Fruit fly (Drosophila melanogaster) whole organism, embryonic: ENCODE results near the gene CG5376.
A peak's percentile ranks its signal among the peaks of the same experiment; 100 is the strongest.

ENCODE experiments used
- Adf1 ChIP-seq: fragments of 200-800 bp; sonication (Bioruptor generic); IDR thresholded peaks from 2 replicates; pipeline ENCODE4 v1.3.6; 2022; ENCODE audit warnings: missing biosample characterization, missing genetic modification characterization
- Atf6 ChIP-seq: fragments of 200-800 bp; sonication (Bioruptor generic); IDR thresholded peaks from 2 replicates; pipeline ENCODE4 v1.3.6; 2022; ENCODE audit warnings: missing biosample characterization, missing genetic modification characterization
- CG1024 ChIP-seq: fragments of 200-800 bp; sonication (Bioruptor generic); IDR thresholded peaks from 2 replicates; pipeline ENCODE4 v1.3.6; 2022; ENCODE audit warnings: missing biosample characterization, missing genetic modification characterization
- CG11504 ChIP-seq: fragments of 200-800 bp; sonication (Bioruptor generic); optimal IDR thresholded peaks from 3 replicates; lab custom pipeline; 2019; ENCODE audit warnings: missing biosample characterization, mild to moderate bottlenecking, missing genetic modification characterization, moderate library complexity
- CG12744 ChIP-seq: fragments of 200-800 bp; sonication (Bioruptor generic); optimal IDR thresholded peaks from 2 replicates; lab custom pipeline; 2016; ENCODE audit warnings: missing biosample characterization, missing genetic modification characterization
- CG14014 ChIP-seq: fragments of 200-800 bp; sonication (Bioruptor generic); IDR thresholded peaks from 2 replicates; pipeline ENCODE4 v1.3.6; 2022; ENCODE audit warnings: missing biosample characterization, missing genetic modification characterization
- CG14667 ChIP-seq: fragments of 200-800 bp; sonication (Bioruptor generic); IDR thresholded peaks from 2 replicates; pipeline ENCODE4 v1.3.6; 2022; ENCODE audit warnings: missing biosample characterization, missing genetic modification characterization
- CG15269 ChIP-seq: fragments of 200-800 bp; sonication (Bioruptor generic); optimal IDR thresholded peaks from 2 replicates; lab custom pipeline; 2018; ENCODE audit warnings: missing biosample characterization, mild to moderate bottlenecking, missing genetic modification characterization, moderate library complexity
- CG15514 ChIP-seq: fragments of 200-800 bp; sonication (Bioruptor generic); optimal IDR thresholded peaks from 3 replicates; lab custom pipeline; 2017; ENCODE audit warnings: missing biosample characterization, missing genetic modification characterization, mild to moderate bottlenecking, moderate library complexity, missing genetic modification reagents
- CG17361 ChIP-seq: fragments of 200-800 bp; sonication (Bioruptor generic); IDR thresholded peaks from 3 replicates; pipeline ENCODE4 v1.3.6; 2022; ENCODE audit warnings: missing biosample characterization, missing genetic modification characterization
- CG17612 ChIP-seq: fragments of 200-800 bp; sonication (Bioruptor generic); IDR thresholded peaks from 2 replicates; pipeline ENCODE4 v1.3.6; 2022; ENCODE audit warnings: missing biosample characterization, missing genetic modification characterization
- CG2678 ChIP-seq: fragments of 200-800 bp; sonication (Bioruptor generic); optimal IDR thresholded peaks from 3 replicates; lab custom pipeline; 2019; ENCODE audit warnings: missing biosample characterization, mild to moderate bottlenecking, missing genetic modification characterization, moderate library complexity
- CG32767 ChIP-seq: fragments of 200-800 bp; sonication (Bioruptor generic); IDR thresholded peaks from 2 replicates; pipeline ENCODE4 v1.3.6; 2022; ENCODE audit warnings: missing biosample characterization, missing genetic modification characterization
- CG3847 ChIP-seq: fragments of 200-800 bp; sonication (Bioruptor generic); IDR thresholded peaks from 2 replicates; pipeline ENCODE4 v1.3.6; 2022; ENCODE audit warnings: missing biosample characterization, missing genetic modification characterization
- CG4820 ChIP-seq: fragments of 200-800 bp; sonication (Bioruptor generic); optimal IDR thresholded peaks from 3 replicates; lab custom pipeline; 2016; ENCODE audit warnings: missing biosample characterization, missing genetic modification characterization
- CG7556 ChIP-seq: fragments of 200-800 bp; sonication (Bioruptor generic); optimal IDR thresholded peaks from 2 replicates; lab custom pipeline; 2017; ENCODE audit warnings: missing biosample characterization, mild to moderate bottlenecking, missing genetic modification characterization
- CG8089 ChIP-seq: fragments of 200-800 bp; sonication (Bioruptor generic); optimal IDR thresholded peaks from 3 replicates; lab custom pipeline; 2016; ENCODE audit warnings: missing biosample characterization, missing genetic modification characterization
- CG8290 ChIP-seq, 3 experiments: fragments of 200-800 bp; sonication (Bioruptor generic); optimal IDR thresholded peaks; 2 replicates each; lab custom pipeline; 2016 to 2019; ENCODE audit warnings: missing biosample characterization in 3 of 3, missing genetic modification characterization in 3 of 3, mild to moderate bottlenecking in 2 of 3, moderate library complexity in 1 of 3
- CG8924 ChIP-seq: fragments of 200-800 bp; optimal IDR thresholded peaks from 3 replicates; lab custom pipeline; 2019; ENCODE audit warnings: missing biosample characterization, mild to moderate bottlenecking, missing genetic modification characterization, moderate library complexity
- CG9609 ChIP-seq: fragments of 200-800 bp; sonication (Bioruptor generic); optimal IDR thresholded peaks from 3 replicates; lab custom pipeline; 2016; ENCODE audit warnings: missing biosample characterization, missing genetic modification characterization
- Ets65A ChIP-seq: fragments of 200-800 bp; sonication (Bioruptor generic); peaks from one replicate; lab custom pipeline; 2016; ENCODE audit warnings: missing biosample characterization, missing genetic modification characterization
- HHEX ChIP-seq: fragments of 200-800 bp; sonication (Bioruptor generic); optimal IDR thresholded peaks from 3 replicates; lab custom pipeline; 2017; ENCODE audit warnings: missing biosample characterization, mild to moderate bottlenecking, missing genetic modification characterization, missing genetic modification reagents
- Hey ChIP-seq: fragments of 200-800 bp; sonication (Bioruptor generic); optimal IDR thresholded peaks from 3 replicates; lab custom pipeline; 2018; ENCODE audit warnings: missing biosample characterization, mild to moderate bottlenecking, missing genetic modification characterization
- Mes4 ChIP-seq: fragments of 200-800 bp; sonication (Bioruptor generic); optimal IDR thresholded peaks from 2 replicates; lab custom pipeline; 2016; ENCODE audit warnings: missing biosample characterization, missing genetic modification characterization
- NfI ChIP-seq: fragments of 200-800 bp; sonication (Bioruptor generic); optimal IDR thresholded peaks from 3 replicates; lab custom pipeline; 2018; ENCODE audit warnings: missing biosample characterization, mild to moderate bottlenecking, missing genetic modification characterization, moderate library complexity
- Rfx ChIP-seq: fragments of 200-800 bp; sonication (Bioruptor generic); IDR thresholded peaks from 2 replicates; pipeline ENCODE4 v1.3.6; 2022; ENCODE audit warnings: missing biosample characterization, missing genetic modification characterization
- Rx ChIP-seq: fragments of 200-800 bp; sonication (Bioruptor generic); IDR thresholded peaks from 2 replicates; pipeline ENCODE4 v1.3.6; 2022; ENCODE audit warnings: missing biosample characterization, missing genetic modification characterization
- Sry-δ ChIP-seq: fragments of 200-800 bp; sonication (Bioruptor generic); optimal IDR thresholded peaks from 2 replicates; lab custom pipeline; 2016; ENCODE audit warnings: missing biosample characterization, missing genetic modification characterization
- az2 ChIP-seq: fragments of 200-800 bp; sonication (Bioruptor generic); optimal IDR thresholded peaks from 3 replicates; lab custom pipeline; 2016; ENCODE audit warnings: missing biosample characterization, missing genetic modification characterization
- bbx ChIP-seq: fragments of 200-800 bp; sonication (Bioruptor generic); IDR thresholded peaks from 2 replicates; pipeline ENCODE4 v1.3.6; 2022; ENCODE audit warnings: missing biosample characterization, missing genetic modification characterization; ENCODE audit not compliant: partially characterized antibody
- cg ChIP-seq: fragments of 200-800 bp; sonication (Bioruptor generic); optimal IDR thresholded peaks from 3 replicates; lab custom pipeline; 2019; ENCODE audit warnings: missing biosample characterization, mild to moderate bottlenecking, missing genetic modification characterization, moderate library complexity
- dmrt99B ChIP-seq: fragments of 200-800 bp; sonication (Bioruptor generic); optimal IDR thresholded peaks from 2 replicates; lab custom pipeline; 2018; ENCODE audit warnings: missing biosample characterization, mild to moderate bottlenecking, missing genetic modification characterization, moderate library complexity
- gcm2 ChIP-seq: fragments of 200-800 bp; sonication (Bioruptor generic); optimal IDR thresholded peaks from 2 replicates; lab custom pipeline; 2016; ENCODE audit warnings: missing biosample characterization, missing genetic modification characterization
- gro ChIP-seq: fragments of 200-800 bp; sonication (Bioruptor generic); optimal IDR thresholded peaks from 2 replicates; lab custom pipeline; 2016; ENCODE audit warnings: missing biosample characterization, missing genetic modification characterization
- ham ChIP-seq: fragments of 200-800 bp; sonication (Bioruptor generic); IDR thresholded peaks from 2 replicates; pipeline ENCODE4 v1.3.6; 2022; ENCODE audit warnings: missing biosample characterization, missing genetic modification characterization
- inv ChIP-seq: fragments of 200-800 bp; sonication (Bioruptor generic); IDR thresholded peaks from 2 replicates; pipeline ENCODE4 v1.3.6; 2022; ENCODE audit warnings: missing biosample characterization, missing genetic modification characterization; ENCODE audit not compliant: partially characterized antibody
- lilli ChIP-seq: fragments of 200-800 bp; sonication (Bioruptor generic); optimal IDR thresholded peaks from 3 replicates; lab custom pipeline; 2016; ENCODE audit warnings: missing biosample characterization, missing genetic modification characterization
- mirr ChIP-seq: fragments of 200-800 bp; sonication (Bioruptor generic); optimal IDR thresholded peaks from 3 replicates; lab custom pipeline; 2018; ENCODE audit warnings: missing biosample characterization, mild to moderate bottlenecking, missing genetic modification characterization
- odd ChIP-seq: fragments of 200-800 bp; sonication (Bioruptor generic); optimal IDR thresholded peaks from 2 replicates; lab custom pipeline; 2017; ENCODE audit warnings: missing biosample characterization, mild to moderate bottlenecking, missing genetic modification characterization
- otp ChIP-seq: fragments of 200-800 bp; sonication (Bioruptor generic); IDR thresholded peaks from 3 replicates; pipeline ENCODE4, ENCODE4 v1.3.6; 2022; ENCODE audit warnings: missing biosample characterization, missing genetic modification characterization
- phol ChIP-seq: fragments of 200-800 bp; sonication (Bioruptor generic); optimal IDR thresholded peaks from 3 replicates; lab custom pipeline; 2018; ENCODE audit warnings: missing biosample characterization, mild to moderate bottlenecking, missing genetic modification characterization, moderate library complexity
- psq ChIP-seq: fragments of 200-800 bp; sonication (Bioruptor generic); optimal IDR thresholded peaks from 2 replicates; lab custom pipeline; 2017; ENCODE audit warnings: missing biosample characterization, missing genetic modification characterization
- so ChIP-seq: fragments of 200-800 bp; sonication (Bioruptor generic); IDR thresholded peaks from 3 replicates; pipeline ENCODE4 v1.3.6; 2022; ENCODE audit warnings: missing biosample characterization, missing genetic modification characterization
- sqz ChIP-seq: fragments of 200-800 bp; sonication (Bioruptor generic); optimal IDR thresholded peaks from 3 replicates; lab custom pipeline; 2018; ENCODE audit warnings: missing biosample characterization, mild to moderate bottlenecking, missing genetic modification characterization
- sr ChIP-seq: fragments of 200-800 bp; sonication (Bioruptor generic); IDR thresholded peaks from 3 replicates; pipeline ENCODE4 v1.3.6; 2022; ENCODE audit warnings: missing biosample characterization, missing genetic modification characterization
- ssp ChIP-seq: fragments of 200-800 bp; sonication (Bioruptor generic); IDR thresholded peaks from 2 replicates; pipeline ENCODE4 v1.3.6; 2022; ENCODE audit warnings: missing biosample characterization, missing genetic modification characterization
- tx ChIP-seq: fragments of 200-800 bp; sonication (Bioruptor generic); optimal IDR thresholded peaks from 2 replicates; lab custom pipeline; 2016; ENCODE audit warnings: missing biosample characterization, missing genetic modification characterization
- vnd ChIP-seq: fragments of 200-800 bp; sonication (Bioruptor generic); IDR thresholded peaks from 3 replicates; pipeline ENCODE4 v1.3.6; 2022; ENCODE audit warnings: missing biosample characterization, missing genetic modification characterization; ENCODE audit not compliant: partially characterized antibody
- z ChIP-seq: fragments of 200-800 bp; sonication (Bioruptor generic); IDR thresholded peaks from 3 replicates; pipeline ENCODE4 v1.3.6; 2022; ENCODE audit warnings: missing biosample characterization, missing genetic modification characterization
- zfh1 ChIP-seq: fragments of 200-800 bp; sonication (Bioruptor generic); IDR thresholded peaks from 3 replicates; pipeline ENCODE4 v1.3.6; 2022; ENCODE audit warnings: missing biosample characterization, missing genetic modification characterization

CG5376 gene

DNA sequence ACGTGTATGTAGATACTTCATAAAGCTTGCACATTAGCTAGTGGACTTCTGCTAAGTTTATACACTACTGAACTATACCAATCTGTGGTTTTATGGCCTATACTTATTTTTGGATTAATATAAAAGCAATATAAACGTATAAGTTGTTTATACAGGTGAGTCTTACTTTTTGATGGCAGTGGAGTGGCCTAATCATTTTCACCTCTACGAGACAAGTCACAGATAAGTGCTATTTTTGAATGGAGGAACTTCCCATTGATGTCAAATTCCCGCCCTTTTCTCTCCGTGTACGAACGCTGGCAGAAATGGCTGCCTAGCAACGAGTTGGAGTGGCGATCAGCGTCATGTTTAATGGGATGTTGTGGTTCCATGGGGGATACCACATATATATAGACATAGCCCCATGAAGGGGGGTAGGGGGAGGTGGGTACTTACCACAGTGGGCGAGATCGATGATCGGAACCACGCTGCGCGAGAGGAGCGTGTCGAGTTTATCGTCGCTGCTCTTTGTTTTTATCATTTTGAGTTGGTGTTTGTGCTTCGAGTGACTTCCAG lies 37.7 kb upstream of the CG5376 start (continued):
- TF ChIP-seq Ets65A (GFP tag; lab: Kevin White, UChicago) (peak; percentile 93), CG14667 (GFP tag; lab: Robert Waterston, UW) (0 out of 2 replicates have a peak, but pooled peaks have one; percentile 45), CG17612 (peak; percentile 13; the same call in 1 of the 2 replicates), HHEX (GFP tag; lab: Kevin White, UChicago) (no peak), Rx (0 out of 2 replicates have a peak, but pooled peaks have one; percentile 20), CG2678 (tag; lab: Kevin White, UChicago) (peak; percentile 55), cg (GFP tag; lab: Kevin White, UChicago) (peak; percentile 8), Hey (tag; lab: Kevin White, UChicago) (no peak), sqz (no peak), phol (tag; lab: Kevin White, UChicago) (peak; percentile 30), CG9609 (GFP tag; lab: Kevin White, UChicago) (peak; percentile 9), bbx (GFP tag; lab: Robert Waterston, UW) (0 out of 2 replicates have a peak, but pooled peaks have one; percentile 22), mirr (peak; percentile 17), CG17361 (GFP tag; lab: Robert Waterston, UW) (peak; percentile 62), lilli (GFP tag; lab: Kevin White, UChicago) (peak; percentile 14), CG8089 (no peak), CG1024 (GFP tag; lab: Robert Waterston, UW) (0 out of 2 replicates have a peak, but pooled peaks have one; percentile 9), sr (GFP tag; lab: Robert Waterston, UW) (peak; percentile 66; the same call in 1 of the 3 replicates), psq (no peak), z (GFP tag; lab: Robert Waterston, UW) (0 out of 3 replicates have a peak, but pooled peaks have one; percentile 20), odd (GFP tag; lab: Kevin White, UChicago) (no peak), CG8290 (GFP tag; optimal IDR thresholded peaks at IDR 0.05; lab: Kevin White, UChicago) (no peak), CG8290 (tag; optimal IDR thresholded peaks at IDR 0.05; lab: Kevin White, UChicago) (peak in 1 of 2 experiments; percentile 42), so (GFP tag; lab: Robert Waterston, UW) (no peak), az2 (GFP tag; lab: Kevin White, UChicago) (peak; percentile 2), Sry-δ (GFP tag; lab: Kevin White, UChicago) (no peak), Adf1 (GFP tag; lab: Robert Waterston, UW) (no peak), ssp (GFP tag; lab: Robert Waterston, UW) (0 out of 2 replicates have a peak, but pooled peaks have one; percentile 15), Rfx (GFP tag; lab: Robert Waterston, UW) (peak; percentile 53), CG14014 (no peak; the same call in 1 of the 2 replicates), Mes4 (GFP tag; lab: Kevin White, UChicago) (no peak), CG15269 (tag; lab: Kevin White, UChicago) (peak; percentile 29), zfh1 (GFP tag; lab: Robert Waterston, UW) (0 out of 3 replicates have a peak, but pooled peaks have one; percentile 31), CG8924 (tag; lab: Kevin White, UChicago) (no peak), tx (GFP tag; lab: Kevin White, UChicago) (no peak), CG3847 (no peak), ham (GFP tag; lab: Robert Waterston, UW) (no peak), Atf6 (0 out of 2 replicates have a peak, but pooled peaks have one; percentile 7), CG12744 (GFP tag; lab: Kevin White, UChicago) (no peak), CG4820 (GFP tag; lab: Kevin White, UChicago) (no peak), dmrt99B (tag; lab: Kevin White, UChicago) (peak; percentile 26), CG7556 (GFP tag; lab: Kevin White, UChicago) (peak; percentile 20), CG11504 (peak; percentile 44), gcm2 (GFP tag; lab: Kevin White, UChicago) (no peak), CG32767 (GFP tag; lab: Robert Waterston, UW) (no peak), vnd (GFP tag; lab: Robert Waterston, UW) (no peak), NfI (GFP tag; lab: Kevin White, UChicago) (peak; percentile 1), otp (GFP tag; lab: Robert Waterston, UW) (0 out of 3 replicates have a peak, but pooled peaks have one; percentile 47), CG15514 (GFP tag; lab: Kevin White, UChicago) (no peak), gro (no peak), inv (GFP tag; lab: Robert Waterston, UW) (no peak)
